Worm (Caenorhabditis elegans): ENCODE data around the gene irld-29.

DNA sequence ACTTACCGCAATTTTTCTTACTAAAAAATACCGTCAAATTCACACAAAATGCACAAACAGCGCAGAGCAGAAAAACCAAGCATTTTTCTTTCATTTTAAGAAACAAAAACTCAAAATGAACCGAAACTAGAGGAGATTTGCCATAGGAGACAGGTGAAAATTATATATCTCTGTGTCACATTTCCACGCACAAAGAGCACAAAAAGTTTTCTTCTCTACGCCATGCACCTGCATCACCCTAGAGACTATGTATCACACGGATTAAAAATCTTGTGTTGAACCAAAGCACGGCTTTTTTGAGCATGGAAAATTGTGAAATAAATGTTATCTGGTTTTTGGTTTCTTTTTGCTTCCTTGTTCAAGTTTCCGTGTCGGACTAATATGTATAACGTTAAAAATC, 34.7 kb downstream of the irld-29 start, which contains the start of gene irld-15:
- TF ChIP-seq Y53G8AR.9 (GFP tag; conservative IDR thresholded peaks at IDR 0.05) (no peak), unc-62 (GFP tag; optimal IDR thresholded peaks at IDR 0.05) (no peak), unc-130 (GFP tag; optimal IDR thresholded peaks at IDR 0.05) (no peak), K11D2.4 (GFP tag; IDR thresholded peaks at IDR 0.05) (no peak)
